Worm (Caenorhabditis elegans) whole organism, late embryonic: ENCODE data around the gene slc-25A29.

ENCODE experiments used
- C08G9.2 ChIP-seq: sonication (generic microtip); optimal IDR thresholded peaks from 2 replicates; lab custom pipeline; 2016; ENCODE audit warnings: mild to moderate bottlenecking, missing genetic modification characterization, moderate library complexity, missing compliant biosample characterization
- C38D4.7 ChIP-seq: fragments of 200-800 bp; sonication (Bioruptor generic); optimal IDR thresholded peaks from 2 replicates; lab custom pipeline; 2018; ENCODE audit warnings: mild to moderate bottlenecking, missing genetic modification characterization, moderate library complexity, missing compliant biosample characterization
- F13H6.1 ChIP-seq: sonication (generic microtip); optimal IDR thresholded peaks from 2 replicates; lab custom pipeline; 2016; ENCODE audit warnings: missing genetic modification characterization, missing compliant biosample characterization
- T23F11.4 ChIP-seq: fragments of 200-800 bp; sonication (Bioruptor generic); optimal IDR thresholded peaks from 2 replicates; lab custom pipeline; 2018; ENCODE audit warnings: mild to moderate bottlenecking, missing genetic modification characterization, missing compliant biosample characterization
- Y22D7AL.16 ChIP-seq: sonication (generic microtip); optimal IDR thresholded peaks from 2 replicates; lab custom pipeline; 2016; ENCODE audit warnings: missing genetic modification characterization, missing compliant biosample characterization
- ceh-18 ChIP-seq: sonication (generic microtip); optimal IDR thresholded peaks from 2 replicates; lab custom pipeline; 2016; ENCODE audit warnings: missing genetic modification characterization, missing compliant biosample characterization
- ceh-2 ChIP-seq: sonication (generic microtip); optimal IDR thresholded peaks from 2 replicates; lab custom pipeline; 2016; ENCODE audit warnings: missing genotype, missing genetic modification characterization, missing compliant biosample characterization
- ceh-22 ChIP-seq: sonication (generic microtip); optimal IDR thresholded peaks from 2 replicates; lab custom pipeline; 2017; ENCODE audit warnings: missing biosample characterization, missing genetic modification characterization
- ceh-30 ChIP-seq: fragments of 150-350 bp; optimal IDR thresholded peaks from 2 replicates; lab custom pipeline; 2014; ENCODE audit warnings: missing biosample characterization, missing genetic modification characterization
- ceh-31 ChIP-seq: sonication (generic microtip); optimal IDR thresholded peaks from 2 replicates; lab custom pipeline; 2016; ENCODE audit warnings: missing genetic modification characterization, missing compliant biosample characterization
- ceh-34 ChIP-seq: sonication (generic microtip); optimal IDR thresholded peaks from 2 replicates; lab custom pipeline; 2016; ENCODE audit warnings: mild to moderate bottlenecking, missing genetic modification characterization, missing compliant biosample characterization
- ceh-45 ChIP-seq: fragments of 200-800 bp; sonication (Bioruptor generic); IDR thresholded peaks from 2 replicates; pipeline ENCODE4 v1.3.6; 2022; ENCODE audit warnings: missing genetic modification reagents, missing genetic modification characterization, missing compliant biosample characterization
- ceh-6 ChIP-seq: fragments of 200-800 bp; sonication (Bioruptor generic); optimal IDR thresholded peaks from 2 replicates; lab custom pipeline; 2018; ENCODE audit warnings: mild to moderate bottlenecking, missing genetic modification characterization, missing compliant biosample characterization
- ceh-9 ChIP-seq: sonication (generic microtip); optimal IDR thresholded peaks from 2 replicates; lab custom pipeline; 2016; ENCODE audit warnings: mild to moderate bottlenecking, missing genetic modification characterization, inconsistent platforms, missing compliant biosample characterization
- che-1 ChIP-seq: sonication (generic microtip); optimal IDR thresholded peaks from 2 replicates; lab custom pipeline; 2016; ENCODE audit warnings: mild to moderate bottlenecking, missing genetic modification characterization, missing compliant biosample characterization
- dmd-4 ChIP-seq: sonication (generic microtip); optimal IDR thresholded peaks from 2 replicates; lab custom pipeline; 2016; ENCODE audit warnings: borderline replicate concordance, missing genetic modification characterization, missing compliant biosample characterization
- dve-1 ChIP-seq: sonication (generic microtip); optimal IDR thresholded peaks from 2 replicates; lab custom pipeline; 2017; ENCODE audit warnings: antibody characterized with exemption, mild to moderate bottlenecking, missing genetic modification characterization, missing compliant biosample characterization
- ets-4 ChIP-seq: sonication (generic microtip); optimal IDR thresholded peaks from 2 replicates; lab custom pipeline; 2016; ENCODE audit warnings: missing genetic modification characterization, missing compliant biosample characterization
- fkh-10 ChIP-seq: fragments of 150-350 bp; optimal IDR thresholded peaks from 2 replicates; lab custom pipeline; 2014; ENCODE audit warnings: missing biosample characterization, missing genetic modification reagents, missing genetic modification characterization
- hlh-13 ChIP-seq: fragments of 200-800 bp; sonication (Bioruptor generic); optimal IDR thresholded peaks from 2 replicates; lab custom pipeline; 2018; ENCODE audit warnings: mild to moderate bottlenecking, missing genetic modification characterization, missing compliant biosample characterization
- hlh-8 ChIP-seq: sonication (generic microtip); optimal IDR thresholded peaks from 2 replicates; lab custom pipeline; 2016; ENCODE audit warnings: missing genotype, missing genetic modification characterization, missing compliant biosample characterization
- lim-6 ChIP-seq: sonication (generic microtip); optimal IDR thresholded peaks from 2 replicates; lab custom pipeline; 2016; ENCODE audit warnings: missing genetic modification characterization, missing compliant biosample characterization
- madf-2 ChIP-seq: sonication (generic microtip); optimal IDR thresholded peaks from 2 replicates; lab custom pipeline; 2017; ENCODE audit warnings: missing genetic modification characterization, missing compliant biosample characterization
- mec-3 ChIP-seq: sonication (generic microtip); optimal IDR thresholded peaks from 2 replicates; lab custom pipeline; 2016; ENCODE audit warnings: borderline replicate concordance, missing genetic modification characterization, missing compliant biosample characterization
- nhr-232 ChIP-seq: sonication (generic microtip); optimal IDR thresholded peaks from 2 replicates; lab custom pipeline; 2016; ENCODE audit warnings: missing genetic modification characterization, missing compliant biosample characterization
- pag-3 ChIP-seq: sonication (generic microtip); optimal IDR thresholded peaks from 2 replicates; lab custom pipeline; 2016; ENCODE audit warnings: missing compliant biosample characterization, missing genetic modification characterization, borderline replicate concordance
- pha-2 ChIP-seq: sonication (generic microtip); optimal IDR thresholded peaks from 2 replicates; lab custom pipeline; 2017; ENCODE audit warnings: mild to moderate bottlenecking, missing genetic modification characterization, missing compliant biosample characterization
- pqm-1 ChIP-seq: sonication (generic microtip); optimal IDR thresholded peaks from 2 replicates; lab custom pipeline; 2016; ENCODE audit warnings: missing genetic modification characterization, missing compliant biosample characterization
- rnt-1 ChIP-seq: sonication (generic microtip); optimal IDR thresholded peaks from 2 replicates; lab custom pipeline; 2016; ENCODE audit warnings: missing genetic modification characterization, missing compliant biosample characterization
- sdc-2 ChIP-seq: sonication (generic microtip); optimal IDR thresholded peaks from 2 replicates; lab custom pipeline; 2016; ENCODE audit warnings: missing genotype, missing genetic modification characterization, missing compliant biosample characterization
- syd-9 ChIP-seq: sonication (generic microtip); optimal IDR thresholded peaks from 2 replicates; lab custom pipeline; 2016; ENCODE audit warnings: mild to moderate bottlenecking, missing genetic modification characterization, moderate library complexity, missing compliant biosample characterization
- tbx-2 ChIP-seq: sonication (generic microtip); optimal IDR thresholded peaks from 2 replicates; lab custom pipeline; 2016; ENCODE audit warnings: missing genetic modification characterization, missing compliant biosample characterization
- tbx-7 ChIP-seq: sonication (generic microtip); optimal IDR thresholded peaks from 2 replicates; lab custom pipeline; 2016; ENCODE audit warnings: missing genotype, missing genetic modification characterization, missing compliant biosample characterization
- unc-42 ChIP-seq: sonication (generic microtip); optimal IDR thresholded peaks from 2 replicates; lab custom pipeline; 2016; ENCODE audit warnings: missing genotype, missing genetic modification characterization, missing compliant biosample characterization
- unc-55 ChIP-seq: sonication (generic microtip); optimal IDR thresholded peaks from 2 replicates; lab custom pipeline; 2017; ENCODE audit warnings: missing biosample characterization, missing genetic modification reagents, missing genetic modification characterization
- ztf-16 ChIP-seq: sonication (generic microtip); optimal IDR thresholded peaks from 2 replicates; lab custom pipeline; 2017; ENCODE audit warnings: missing genetic modification characterization, missing compliant biosample characterization

Gene slc-25A29

DNA sequence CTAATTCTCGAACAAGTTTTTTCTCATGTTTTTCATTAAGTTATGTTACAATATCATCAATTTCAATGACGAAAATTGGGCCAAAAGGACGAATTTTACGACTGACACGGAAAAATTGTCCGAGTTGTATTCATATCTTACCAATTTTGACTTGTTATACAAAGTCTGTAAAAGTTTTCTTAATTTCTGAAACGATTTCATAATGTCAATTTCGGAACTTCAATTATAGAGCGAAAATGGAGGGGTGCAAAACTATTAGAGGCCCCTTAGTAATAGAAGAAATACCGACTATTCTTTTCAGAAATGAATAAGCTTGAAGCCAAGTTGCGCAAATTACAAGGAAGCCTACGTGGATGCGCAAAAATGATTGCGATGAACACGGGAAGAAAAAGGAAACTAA is 26.4 kb downstream of the slc-25A29 start, which contains the start of gene F43D2.3:
F43D2.3 (plus strand) TSS at position 301 of the 400 bp plus-strand sequence.
- no peak for TF ChIP-seq T23F11.4 (GFP tag; lab: Kevin White, UChicago)
- TF ChIP-seq pag-3 (tag; lab: Kevin White, UChicago), result no peak
- TF ChIP-seq hlh-13, result no peak
- TF ChIP-seq syd-9 (tag; lab: Kevin White, UChicago), result no peak
- TF ChIP-seq tbx-7 (tag; lab: Kevin White, UChicago), result no peak
- TF ChIP-seq Y22D7AL.16 (tag; lab: Kevin White, UChicago), result no peak
- TF ChIP-seq ceh-22, result no peak
- no peak for TF ChIP-seq ztf-16 (tag; lab: Kevin White, UChicago)
- no peak for TF ChIP-seq pha-2 (tag; lab: Kevin White, UChicago)
- TF ChIP-seq C08G9.2 (tag; lab: Kevin White, UChicago), result no peak
- no peak for TF ChIP-seq nhr-232 (tag; lab: Kevin White, UChicago)
- no peak for TF ChIP-seq pqm-1 (tag; lab: Kevin White, UChicago)
- no peak for TF ChIP-seq sdc-2
- TF ChIP-seq unc-55 (GFP tag; lab: Kevin White, UChicago), result no peak
- no peak for TF ChIP-seq fkh-10 (GFP tag; lab: Kevin White, UChicago)
- no peak for TF ChIP-seq mec-3
- TF ChIP-seq ets-4 (tag; lab: Kevin White, UChicago), result no peak
- TF ChIP-seq ceh-34 (tag; lab: Kevin White, UChicago), result no peak
- TF ChIP-seq madf-2 (tag; lab: Kevin White, UChicago), result no peak
- TF ChIP-seq ceh-6 (GFP tag; lab: Kevin White, UChicago), result no peak

DNA sequence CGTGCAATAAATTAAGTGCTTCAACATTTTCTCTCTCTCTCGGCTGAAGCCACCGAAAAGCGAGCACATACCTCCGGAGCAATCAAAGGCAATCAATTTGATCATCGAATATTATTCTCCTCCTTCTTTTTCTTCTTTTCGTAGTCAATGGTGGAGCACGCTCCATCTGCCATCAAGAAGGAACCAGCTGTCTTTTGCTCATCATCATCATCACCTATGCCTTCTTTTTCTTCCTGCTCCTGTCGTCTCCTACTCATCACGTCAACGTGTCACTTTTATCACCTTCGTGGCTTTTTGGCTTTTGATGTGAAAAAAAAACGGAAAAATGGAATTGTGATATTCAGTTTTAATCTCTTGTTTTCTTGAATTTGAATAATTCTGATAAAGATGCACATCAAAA is 32.3 kb downstream of the slc-25A29 start:
- TF ChIP-seq unc-55 (GFP tag; lab: Kevin White, UChicago), result peak; percentile 85
- TF ChIP-seq dmd-4 (tag; lab: Kevin White, UChicago), result no peak
- TF ChIP-seq ceh-45 (GFP tag; lab: Robert Waterston, UW), result no peak
- no peak for TF ChIP-seq lim-6 (tag; lab: Kevin White, UChicago)
- peak; percentile 34 for TF ChIP-seq rnt-1 (tag; lab: Kevin White, UChicago)
- peak; percentile 16 for TF ChIP-seq ceh-18 (tag; lab: Kevin White, UChicago)
- TF ChIP-seq F13H6.1, result no peak

DNA sequence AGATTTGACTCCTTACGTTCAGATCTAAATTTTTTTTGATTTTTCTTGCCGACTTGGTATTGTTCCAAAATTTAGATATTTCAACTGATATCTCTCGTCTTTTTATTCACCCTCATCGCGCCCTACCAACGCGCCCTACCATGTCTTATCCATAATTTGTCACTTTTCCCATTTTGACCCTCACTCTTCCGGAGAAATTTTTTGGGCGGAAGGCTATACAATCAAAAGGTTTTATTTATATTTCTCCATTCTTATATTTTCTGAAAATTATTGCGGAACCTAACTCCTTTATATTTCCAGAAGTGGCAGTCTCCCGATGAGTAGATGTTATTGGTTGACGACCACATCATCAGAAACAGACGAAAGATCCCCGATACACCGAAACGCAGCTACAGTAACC is 37.1 kb downstream of the slc-25A29 start, which contains the start of gene hot-1:
hot-1 (plus strand) TSS at position 301 of the 400 bp plus-strand sequence.
- TF ChIP-seq C38D4.7 (GFP tag; lab: Kevin White, UChicago), result no peak
- no peak for TF ChIP-seq ceh-30
- no peak for TF ChIP-seq ceh-9 (tag; lab: Kevin White, UChicago)
- TF ChIP-seq dve-1 (tag; lab: Kevin White, UChicago), result no peak
- TF ChIP-seq ets-4 (tag; lab: Kevin White, UChicago), result no peak
- TF ChIP-seq ceh-2 (tag; lab: Kevin White, UChicago), result no peak
- no peak for TF ChIP-seq mec-3
- no peak for TF ChIP-seq tbx-2 (tag; lab: Kevin White, UChicago)
- TF ChIP-seq ceh-6 (GFP tag; lab: Kevin White, UChicago), result no peak
- no peak for TF ChIP-seq ceh-31
- TF ChIP-seq che-1 (tag; lab: Kevin White, UChicago), result no peak
- TF ChIP-seq pha-2 (tag; lab: Kevin White, UChicago), result no peak

DNA sequence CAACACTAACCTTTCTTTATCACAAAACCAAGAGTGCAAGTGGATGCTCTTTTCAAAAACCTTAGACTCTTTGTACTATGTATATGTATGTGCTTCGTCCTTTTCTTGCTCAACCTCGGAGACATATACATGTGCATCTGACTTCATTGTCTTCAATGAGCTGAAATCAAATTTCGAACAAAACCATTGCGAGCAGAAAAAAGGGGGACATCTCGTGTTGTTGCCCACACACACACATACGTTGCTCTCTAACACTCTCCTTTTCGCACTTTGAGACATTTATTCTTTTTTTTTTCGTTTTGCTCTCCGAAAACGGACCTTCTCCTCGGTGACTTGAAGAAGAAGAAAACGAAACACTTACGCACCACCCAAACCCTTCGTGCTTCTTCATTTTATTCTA is 37.7 kb downstream of the slc-25A29 start:
- TF ChIP-seq hlh-8 (no peak), unc-42 (tag; lab: Kevin White, UChicago) (peak; percentile 74)

DNA sequence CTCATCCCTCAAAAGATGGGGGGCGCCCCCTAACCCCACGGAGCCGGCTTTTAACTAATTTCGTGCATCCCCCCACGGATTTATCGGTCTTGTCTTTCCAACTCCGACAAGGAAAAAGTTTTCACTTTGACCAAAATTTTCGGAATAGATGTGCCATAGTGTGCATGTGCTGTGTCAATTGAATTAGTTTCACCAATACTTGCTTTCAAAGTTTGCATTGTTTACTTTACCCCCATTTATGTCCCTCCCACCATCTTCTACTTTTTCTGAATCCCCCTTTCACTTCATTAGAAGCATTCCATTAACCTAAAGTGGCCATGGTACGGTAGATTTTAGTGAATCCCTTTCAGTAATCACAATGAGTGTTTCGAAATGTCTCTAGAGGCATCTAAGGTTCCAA is 40.3 kb downstream of the slc-25A29 start:
- no peak for TF ChIP-seq fkh-10 (GFP tag; lab: Kevin White, UChicago)
- TF ChIP-seq nhr-232 (tag; lab: Kevin White, UChicago), result no peak
- peak; percentile 86 for TF ChIP-seq ceh-31
- peak; percentile 87 for TF ChIP-seq unc-42 (tag; lab: Kevin White, UChicago)
- TF ChIP-seq, all 69 proteins: peak for 2
